Fruit fly (Drosophila melanogaster) whole organism, embryonic: Measurements from ENCODE around the gene Ubqn.
A peak's percentile ranks its signal among the peaks of the same experiment; 100 is the strongest.

Source experiments
- B-H1 ChIP-seq: fragments of 200-800 bp; sonication (Bioruptor generic); IDR thresholded peaks from 3 replicates; pipeline ENCODE4 v1.3.6; 2022; ENCODE audit warnings: missing biosample characterization, missing genetic modification characterization
- Bteb2 ChIP-seq: fragments of 200-800 bp; sonication (Bioruptor generic); optimal IDR thresholded peaks from 2 replicates; lab custom pipeline; 2016; ENCODE audit warnings: missing biosample characterization, missing genetic modification characterization
- CG11093 ChIP-seq: fragments of 200-800 bp; sonication (Bioruptor generic); IDR thresholded peaks from 3 replicates; pipeline ENCODE4 v1.3.6; 2022; ENCODE audit warnings: missing biosample characterization, missing genetic modification characterization
- CG11456 ChIP-seq: fragments of 200-800 bp; sonication (Bioruptor generic); IDR thresholded peaks from 3 replicates; pipeline ENCODE4 v1.3.6; 2022; ENCODE audit warnings: missing biosample characterization, missing genetic modification characterization
- CG11723 ChIP-seq: fragments of 200-800 bp; sonication (Bioruptor generic); optimal IDR thresholded peaks from 2 replicates; lab custom pipeline; 2017; ENCODE audit warnings: missing biosample characterization, mild to moderate bottlenecking, missing genetic modification characterization
- CG14710 ChIP-seq: fragments of 200-800 bp; sonication (Bioruptor generic); optimal IDR thresholded peaks from 3 replicates; lab custom pipeline; 2019; ENCODE audit warnings: missing biosample characterization, mild to moderate bottlenecking, missing genetic modification characterization, moderate library complexity
- CG17361 ChIP-seq: fragments of 200-800 bp; sonication (Bioruptor generic); IDR thresholded peaks from 3 replicates; pipeline ENCODE4 v1.3.6; 2022; ENCODE audit warnings: missing biosample characterization, missing genetic modification characterization
- CG17829 ChIP-seq: fragments of 200-800 bp; optimal IDR thresholded peaks from 2 replicates; lab custom pipeline; 2019; ENCODE audit warnings: missing biosample characterization, mild to moderate bottlenecking, missing genetic modification characterization, moderate library complexity
- CG2116 ChIP-seq: fragments of 200-800 bp; sonication (Bioruptor generic); optimal IDR thresholded peaks from 3 replicates; lab custom pipeline; 2018; ENCODE audit warnings: missing biosample characterization, mild to moderate bottlenecking, missing genetic modification characterization
- CG2120 ChIP-seq: fragments of 200-800 bp; sonication (Bioruptor generic); optimal IDR thresholded peaks from 3 replicates; lab custom pipeline; 2016; ENCODE audit warnings: missing biosample characterization, missing genetic modification characterization
- CG32532 ChIP-seq: fragments of 200-800 bp; sonication (Bioruptor generic); IDR thresholded peaks from 2 replicates; pipeline ENCODE4 v1.3.6; 2022; ENCODE audit warnings: missing biosample characterization, missing genetic modification characterization
- CG4730 ChIP-seq: fragments of 200-800 bp; sonication (Bioruptor generic); IDR thresholded peaks from 2 replicates; pipeline ENCODE4 v1.3.6; 2022; ENCODE audit warnings: missing biosample characterization, missing genetic modification characterization
- CG5245 ChIP-seq: fragments of 200-800 bp; sonication (Bioruptor generic); optimal IDR thresholded peaks from 3 replicates; lab custom pipeline; 2016; ENCODE audit warnings: missing biosample characterization, missing genetic modification characterization
- CG8478 ChIP-seq: fragments of >200 bp; optimal IDR thresholded peaks from 2 replicates; lab custom pipeline; 2018
- CG8765 ChIP-seq: fragments of 200-800 bp; sonication (Bioruptor generic); IDR thresholded peaks from 2 replicates; pipeline ENCODE4 v1.3.6; 2022; ENCODE audit warnings: missing biosample characterization, missing genetic modification characterization
- CG8944 ChIP-seq: fragments of 200-800 bp; sonication (Bioruptor generic); optimal IDR thresholded peaks from 3 replicates; lab custom pipeline; 2016; ENCODE audit warnings: missing biosample characterization, missing genetic modification characterization
- CG9817 ChIP-seq: fragments of 200-800 bp; sonication (Bioruptor generic); optimal IDR thresholded peaks from 2 replicates; lab custom pipeline; 2018; ENCODE audit warnings: missing biosample characterization, mild to moderate bottlenecking, missing genetic modification characterization, moderate library complexity
- CTCF ChIP-seq: fragments of 200-800 bp; sonication (Bioruptor generic); optimal IDR thresholded peaks from 2 replicates; lab custom pipeline; 2017; ENCODE audit warnings: missing biosample characterization, mild to moderate bottlenecking, missing genetic modification characterization, moderate library complexity
- Elba2 ChIP-seq: fragments of 200-800 bp; sonication (Bioruptor generic); optimal IDR thresholded peaks from 3 replicates; lab custom pipeline; 2016; ENCODE audit warnings: missing biosample characterization, missing genetic modification characterization
- GATAe ChIP-seq: fragments of 200-800 bp; sonication (Bioruptor generic); conservative IDR thresholded peaks from 2 replicates; pipeline ENCODE4 v1.3.6; 2022; ENCODE audit warnings: missing biosample characterization, missing genetic modification characterization
- H15 ChIP-seq: fragments of 200-800 bp; sonication (Bioruptor generic); IDR thresholded peaks from 3 replicates; pipeline ENCODE4 v1.3.6; 2022; ENCODE audit warnings: missing biosample characterization, missing genetic modification characterization
- Jarid2 ChIP-seq: fragments of 200-800 bp; sonication (Bioruptor generic); optimal IDR thresholded peaks from 3 replicates; lab custom pipeline; 2017; ENCODE audit warnings: mild to moderate bottlenecking, missing biosample characterization, missing genetic modification reagents, missing genetic modification characterization
- Lim3 ChIP-seq: fragments of 200-800 bp; sonication (Bioruptor generic); IDR thresholded peaks from 2 replicates; pipeline ENCODE4 v1.3.6; 2022; ENCODE audit warnings: missing biosample characterization, missing genetic modification characterization
- MTF-1 ChIP-seq: fragments of 200-800 bp; sonication (Bioruptor generic); optimal IDR thresholded peaks from 2 replicates; lab custom pipeline; 2018; ENCODE audit warnings: missing biosample characterization, mild to moderate bottlenecking, missing genetic modification characterization, borderline replicate concordance
- Myb ChIP-seq: fragments of 200-800 bp; sonication (Bioruptor generic); optimal IDR thresholded peaks from 2 replicates; lab custom pipeline; 2016; ENCODE audit warnings: missing biosample characterization, missing genetic modification characterization
- NC2α ChIP-seq: fragments of 200-800 bp; sonication (Bioruptor generic); optimal IDR thresholded peaks from 2 replicates; lab custom pipeline; 2016; ENCODE audit warnings: missing biosample characterization, missing genetic modification characterization
- NK7.1 ChIP-seq: fragments of 200-800 bp; sonication (Bioruptor generic); optimal IDR thresholded peaks from 3 replicates; lab custom pipeline; 2016; ENCODE audit warnings: missing biosample characterization, missing genetic modification characterization
- Poxn ChIP-seq: fragments of 200-800 bp; sonication (Bioruptor generic); IDR thresholded peaks from 2 replicates; pipeline ENCODE4 v1.3.6; 2022; ENCODE audit warnings: missing biosample characterization, missing genetic modification characterization
- Rx ChIP-seq: fragments of 200-800 bp; sonication (Bioruptor generic); IDR thresholded peaks from 2 replicates; pipeline ENCODE4 v1.3.6; 2022; ENCODE audit warnings: missing biosample characterization, missing genetic modification characterization
- Sox100B ChIP-seq: fragments of 200-800 bp; sonication (Bioruptor generic); optimal IDR thresholded peaks from 3 replicates; lab custom pipeline; 2018; ENCODE audit warnings: missing biosample characterization, mild to moderate bottlenecking, missing genetic modification characterization
- Sry-δ ChIP-seq: fragments of 200-800 bp; sonication (Bioruptor generic); optimal IDR thresholded peaks from 2 replicates; lab custom pipeline; 2016; ENCODE audit warnings: missing biosample characterization, missing genetic modification characterization
- Stat92E ChIP-seq, 3 experiments: fragments of >200 bp in 2 of 3; fragments of 200-800 bp in 1 of 3; sonication (Bioruptor generic) in 1 of 3; optimal IDR thresholded peaks; 2 replicates each; lab custom pipeline; 2017 to 2019; ENCODE audit warnings: missing biosample characterization in 3 of 3, missing genetic modification characterization in 3 of 3, mild to moderate bottlenecking in 1 of 3, moderate library complexity in 1 of 3
- bab2 ChIP-seq: fragments of 200-800 bp; sonication (Bioruptor generic); optimal IDR thresholded peaks from 2 replicates; lab custom pipeline; 2016; ENCODE audit warnings: missing biosample characterization, missing genetic modification characterization
- bbx ChIP-seq: fragments of 200-800 bp; sonication (Bioruptor generic); IDR thresholded peaks from 2 replicates; pipeline ENCODE4 v1.3.6; 2022; ENCODE audit warnings: missing biosample characterization, missing genetic modification characterization; ENCODE audit not compliant: partially characterized antibody
- bcd ChIP-seq: fragments of 200-800 bp; sonication (Bioruptor generic); optimal IDR thresholded peaks from 2 replicates; lab custom pipeline; 2017; ENCODE audit warnings: missing biosample characterization, mild to moderate bottlenecking, missing genetic modification characterization
- danr ChIP-seq: fragments of 200-800 bp; sonication (Bioruptor generic); IDR thresholded peaks from 2 replicates; pipeline ENCODE4 v1.3.6; 2022; ENCODE audit warnings: missing biosample characterization, missing genetic modification characterization
- dati ChIP-seq: fragments of 200-800 bp; sonication (Bioruptor generic); IDR thresholded peaks from 2 replicates; pipeline ENCODE4 v1.3.6; 2022; ENCODE audit warnings: missing biosample characterization, missing genetic modification characterization
- eve ChIP-seq, 2 experiments: fragments of >200 bp; optimal IDR thresholded peaks; 2 replicates each; lab custom pipeline; 2017; ENCODE audit warnings: missing biosample characterization in 2 of 2, missing genetic modification characterization in 2 of 2
- fd3F ChIP-seq: fragments of 200-800 bp; sonication (Bioruptor generic); optimal IDR thresholded peaks from 2 replicates; lab custom pipeline; 2018; ENCODE audit warnings: missing biosample characterization, mild to moderate bottlenecking, missing genetic modification characterization, moderate library complexity
- fd96Cb ChIP-seq: fragments of 200-800 bp; sonication (Bioruptor generic); optimal IDR thresholded peaks from 2 replicates; lab custom pipeline; 2018; ENCODE audit warnings: missing biosample characterization, mild to moderate bottlenecking, missing genetic modification characterization, moderate library complexity
- ftz-f1 ChIP-seq: fragments of 200-800 bp; sonication (Bioruptor generic); optimal IDR thresholded peaks from 2 replicates; lab custom pipeline; 2016; ENCODE audit warnings: missing biosample characterization, missing genetic modification characterization
- gsb-n ChIP-seq: fragments of 200-800 bp; sonication (Bioruptor generic); optimal IDR thresholded peaks from 3 replicates; lab custom pipeline; 2018; ENCODE audit warnings: missing biosample characterization, mild to moderate bottlenecking, missing genetic modification characterization
- jumu ChIP-seq: fragments of 200-800 bp; sonication (Bioruptor generic); optimal IDR thresholded peaks from 3 replicates; lab custom pipeline; 2016; ENCODE audit warnings: missing biosample characterization, missing genetic modification characterization
- kah ChIP-seq: fragments of 200-800 bp; sonication (Bioruptor generic); optimal IDR thresholded peaks from 2 replicates; lab custom pipeline; 2018; ENCODE audit warnings: missing biosample characterization, mild to moderate bottlenecking, missing genetic modification characterization
- otp ChIP-seq: fragments of 200-800 bp; sonication (Bioruptor generic); IDR thresholded peaks from 3 replicates; pipeline ENCODE4, ENCODE4 v1.3.6; 2022; ENCODE audit warnings: missing biosample characterization, missing genetic modification characterization
- sens-2 ChIP-seq: fragments of 200-800 bp; sonication (Bioruptor generic); IDR thresholded peaks from 2 replicates; pipeline ENCODE4 v1.3.6; 2022; ENCODE audit warnings: missing biosample characterization, missing genetic modification characterization
- shn ChIP-seq: fragments of 200-800 bp; sonication (Bioruptor generic); optimal IDR thresholded peaks from 3 replicates; lab custom pipeline; 2016; ENCODE audit warnings: missing biosample characterization, missing genetic modification characterization
- tio ChIP-seq: fragments of 200-800 bp; sonication (Bioruptor generic); optimal IDR thresholded peaks from 2 replicates; lab custom pipeline; 2017; ENCODE audit warnings: missing biosample characterization, missing genetic modification characterization, inconsistent platforms
- tll ChIP-seq, 2 experiments: fragments of 200-800 bp in 1 of 2; fragments of >200 bp in 1 of 2; sonication (Bioruptor generic) in 1 of 2; optimal IDR thresholded peaks; 2 replicates each; lab custom pipeline; 2017 to 2019; ENCODE audit warnings: missing biosample characterization in 2 of 2, missing genetic modification characterization in 2 of 2, mild to moderate bottlenecking in 1 of 2, moderate library complexity in 1 of 2
- twi ChIP-seq: fragments of 200-800 bp; optimal IDR thresholded peaks from 2 replicates; lab custom pipeline; 2019; ENCODE audit warnings: missing biosample characterization, mild to moderate bottlenecking, missing genetic modification characterization, moderate library complexity
- tx ChIP-seq: fragments of 200-800 bp; sonication (Bioruptor generic); optimal IDR thresholded peaks from 2 replicates; lab custom pipeline; 2016; ENCODE audit warnings: missing biosample characterization, missing genetic modification characterization
- unpg ChIP-seq: fragments of 200-800 bp; sonication (Bioruptor generic); optimal IDR thresholded peaks from 3 replicates; lab custom pipeline; 2018; ENCODE audit warnings: missing biosample characterization, mild to moderate bottlenecking, missing genetic modification characterization, moderate library complexity
- usp ChIP-seq: fragments of >200 bp; optimal IDR thresholded peaks from 2 replicates; lab custom pipeline; 2017; ENCODE audit warnings: missing biosample characterization, missing genetic modification characterization

Ubqn gene

DNA sequence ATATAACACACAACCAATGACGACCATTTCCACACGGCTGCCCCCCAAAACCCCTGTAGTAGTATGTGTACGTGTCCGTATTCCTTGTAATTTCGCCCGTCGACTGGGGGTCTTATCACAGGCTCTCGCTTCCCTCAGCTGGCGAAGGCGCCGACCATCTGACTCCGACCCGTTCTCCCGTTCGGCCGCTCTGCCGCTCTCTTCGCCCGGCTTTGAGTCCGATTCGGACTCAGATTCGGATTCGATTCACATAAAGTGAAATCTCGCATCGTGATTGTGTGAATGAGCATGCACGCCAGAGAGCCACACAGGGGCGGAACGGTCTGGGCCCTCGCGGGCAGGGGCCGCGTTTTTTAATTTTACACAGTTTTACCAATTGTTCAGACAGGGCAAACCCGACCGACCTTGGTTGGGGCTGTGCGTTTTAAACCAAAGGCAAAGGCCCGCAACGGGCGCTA lies 17.9 kb upstream of the Ubqn start (continued):
- TF ChIP-seq CG9817 (tag; lab: Kevin White, UChicago): peak; percentile 25
- TF ChIP-seq B-H1 (GFP tag; lab: Robert Waterston, UW): no peak
- no peak for TF ChIP-seq danr (GFP tag; lab: Robert Waterston, UW)
- no peak for TF ChIP-seq Elba2 (GFP tag; lab: Kevin White, UChicago)
- no peak for TF ChIP-seq CG17829 (tag; lab: Kevin White, UChicago)
- TF ChIP-seq CG17361 (GFP tag; lab: Robert Waterston, UW): no peak
- no peak for TF ChIP-seq dati (GFP tag; lab: Robert Waterston, UW)
- no peak for TF ChIP-seq CG11723 (GFP tag; lab: Kevin White, UChicago)
- TF ChIP-seq kah (GFP tag; lab: Kevin White, UChicago): no peak
- TF ChIP-seq Stat92E (GFP tag; optimal IDR thresholded peaks at IDR 0.05; lab: Kevin White, UChicago): no peak
- no peak for TF ChIP-seq sens-2 (GFP tag; lab: Robert Waterston, UW)
- peak; percentile 78 for TF ChIP-seq CG32532
- no peak for TF ChIP-seq Sry-δ
- TF ChIP-seq shn (GFP tag; lab: Kevin White, UChicago): peak; percentile 45
- TF ChIP-seq Bteb2: no peak
- no peak for TF ChIP-seq tll (GFP tag; optimal IDR thresholded peaks at IDR 0.05; lab: Kevin White, UChicago)
- TF ChIP-seq Jarid2 (GFP tag; lab: Kevin White, UChicago): no peak
- TF ChIP-seq CG8478 (lab: Kevin White, UChicago): no peak
- 0 out of 3 replicates have a peak, but pooled peaks have one; percentile 22 for TF ChIP-seq otp (GFP tag; lab: Robert Waterston, UW)
- no peak for TF ChIP-seq usp
- no peak for TF ChIP-seq CG4730 (GFP tag; lab: Robert Waterston, UW)
- 0 out of 2 replicates have a peak, but pooled peaks have one; percentile 6 for TF ChIP-seq CG8765
- TF ChIP-seq Poxn (GFP tag; lab: Robert Waterston, UW): no peak
- TF ChIP-seq Sox100B (GFP tag; lab: Kevin White, UChicago): no peak
- TF ChIP-seq NC2α (GFP tag; lab: Kevin White, UChicago): no peak
- no peak for TF ChIP-seq CG2116 (GFP tag; lab: Kevin White, UChicago)
- no peak for TF ChIP-seq eve (GFP tag; optimal IDR thresholded peaks at IDR 0.05; lab: Kevin White, UChicago)
- peak; percentile 62 for TF ChIP-seq bbx (GFP tag; lab: Robert Waterston, UW)
- TF ChIP-seq fd3F (GFP tag; lab: Kevin White, UChicago): no peak
- no peak for TF ChIP-seq tx (GFP tag; lab: Kevin White, UChicago)
- no peak for TF ChIP-seq Myb (GFP tag; lab: Kevin White, UChicago)
- TF ChIP-seq bcd (GFP tag; lab: Kevin White, UChicago): peak; percentile 23
- peak; percentile 51; the same call in 1 of the 3 replicates for TF ChIP-seq H15 (GFP tag; lab: Robert Waterston, UW)
- peak; percentile 64; the same call in 1 of the 3 replicates for TF ChIP-seq CG11093 (GFP tag; lab: Robert Waterston, UW)
- peak; percentile 27 for TF ChIP-seq jumu (GFP tag; lab: Kevin White, UChicago)
- TF ChIP-seq CTCF (GFP tag; lab: Kevin White, UChicago): no peak
- no peak for TF ChIP-seq MTF-1
- TF ChIP-seq Lim3: no peak
- TF ChIP-seq gsb-n (tag; lab: Kevin White, UChicago): no peak
- no peak for TF ChIP-seq ftz-f1 (GFP tag; lab: Kevin White, UChicago)
- peak; percentile 88 for TF ChIP-seq CG11456 (GFP tag; lab: Robert Waterston, UW)
- TF ChIP-seq CG2120 (GFP tag; lab: Kevin White, UChicago): peak; percentile 61
- peak; percentile 22 for TF ChIP-seq bab2 (GFP tag; lab: Kevin White, UChicago)
- peak; percentile 34 for TF ChIP-seq CG8944 (GFP tag; lab: Kevin White, UChicago)
- TF ChIP-seq CG14710: peak; percentile 3
- no peak for TF ChIP-seq fd96Cb (tag; lab: Kevin White, UChicago)
- no peak for TF ChIP-seq GATAe (GFP tag; lab: Robert Waterston, UW)
- TF ChIP-seq unpg (GFP tag; lab: Kevin White, UChicago): no peak
- TF ChIP-seq Rx (GFP tag; lab: Robert Waterston, UW): peak; percentile 52
- no peak for TF ChIP-seq NK7.1 (GFP tag; lab: Kevin White, UChicago)
- no peak for TF ChIP-seq CG5245 (GFP tag; lab: Kevin White, UChicago)
- no peak for TF ChIP-seq tio (GFP tag; lab: Kevin White, UChicago)
- TF ChIP-seq twi (tag; lab: Kevin White, UChicago): no peak
